Fruit fly (Drosophila melanogaster): ENCODE measurements around the gene larp.

- TF ChIP-seq Mnt (GFP tag; optimal IDR thresholded peaks at IDR 0.05) (no peak), CG5204 (GFP tag; optimal IDR thresholded peaks at IDR 0.05) (no peak), pad (GFP tag; optimal IDR thresholded peaks at IDR 0.05) (no peak), kay (GFP tag; ENCODE audit: borderline replicate concordance) (no peak), ovo (GFP tag; optimal IDR thresholded peaks at IDR 0.05) (no peak), CG14711 (tag; optimal IDR thresholded peaks at IDR 0.05) (no peak), Hr96 (GFP tag; optimal IDR thresholded peaks at IDR 0.05) (no peak), CG11617 (GFP tag; optimal IDR thresholded peaks at IDR 0.05) (no peak)
These were observed 18.9 kb downstream of the larp start for dm6 chr3R:28317151-28317844.
